Worm (Caenorhabditis elegans): ENCODE results near the gene lin-31.
A peak's percentile ranks its signal among the peaks of the same experiment; 100 is the strongest.

Gene lin-31

DNA sequence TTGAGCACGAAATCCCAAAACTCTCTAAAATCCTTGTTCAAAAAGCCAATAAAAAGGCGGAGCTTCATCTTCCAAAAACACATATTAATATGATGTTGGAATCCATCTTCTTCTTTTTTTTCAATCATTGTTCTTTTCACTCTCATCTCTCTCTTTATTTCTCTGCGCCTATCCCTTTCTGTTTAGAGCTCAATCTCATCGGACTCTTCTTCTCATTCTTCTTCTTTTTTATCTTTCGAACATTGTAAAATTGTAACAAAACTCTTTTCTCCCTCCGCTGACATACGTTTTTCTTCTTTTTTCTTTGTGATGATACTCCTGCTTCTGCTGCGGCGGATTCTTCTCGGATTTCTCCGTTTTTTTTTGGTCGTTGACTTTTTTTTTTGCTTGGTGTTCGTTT, 25.6 kb upstream of the lin-31 start:
- TF ChIP-seq nhr-90 (tag; optimal IDR thresholded peaks at IDR 0.05; ENCODE audit: poor library complexity), result no peak
- peak in 1 of 3 experiments; percentile 15 for TF ChIP-seq ceh-82 (tag; optimal IDR thresholded peaks at IDR 0.05)
- peak; percentile 42 for TF ChIP-seq mep-1 (tag; optimal IDR thresholded peaks at IDR 0.05)
- no peak for TF ChIP-seq C16A3.4 (tag; optimal IDR thresholded peaks at IDR 0.05)
- peak; percentile 32 for TF ChIP-seq dsc-1 (tag; optimal IDR thresholded peaks at IDR 0.05)
- peak; percentile 46 for TF ChIP-seq nhr-71 (tag; optimal IDR thresholded peaks at IDR 0.05)
- no peak for TF ChIP-seq nhr-20 (tag; optimal IDR thresholded peaks at IDR 0.05)
- peak; percentile 78 for TF ChIP-seq lin-14 (GFP tag; optimal IDR thresholded peaks at IDR 0.05)
- TF ChIP-seq Y116A8C.19 (tag; optimal IDR thresholded peaks at IDR 0.05; ENCODE audit: borderline replicate concordance), result no peak
- TF ChIP-seq pag-3 (tag; optimal IDR thresholded peaks at IDR 0.05; ENCODE audit: borderline replicate concordance, insufficient read depth), result peak; percentile 30
- no peak for TF ChIP-seq C34B4.2 (tag; optimal IDR thresholded peaks at IDR 0.05)
- TF ChIP-seq dpl-1 (GFP tag; optimal IDR thresholded peaks at IDR 0.05), result no peak
- peak; percentile 20 for TF ChIP-seq snu-23 (GFP tag; optimal IDR thresholded peaks at IDR 0.05)
- TF ChIP-seq zag-1 (tag; optimal IDR thresholded peaks at IDR 0.05), result no peak
- TF ChIP-seq rnt-1 (tag; optimal IDR thresholded peaks at IDR 0.05), result peak; percentile 34
- TF ChIP-seq blmp-1 (tag; optimal IDR thresholded peaks at IDR 0.05), result no peak
- TF ChIP-seq fkh-10 (GFP tag; optimal IDR thresholded peaks at IDR 0.05), result no peak
- TF ChIP-seq irx-1 (tag; optimal IDR thresholded peaks at IDR 0.05), result peak; percentile 41
- TF ChIP-seq grh-1 (GFP tag; IDR thresholded peaks at IDR 0.05), result no peak
- no peak for TF ChIP-seq snpc-4 (tag; optimal IDR thresholded peaks at IDR 0.05)
- no peak for TF ChIP-seq tbx-2 (tag; optimal IDR thresholded peaks at IDR 0.05)
- peak; percentile 2 for TF ChIP-seq ztf-4 (tag; optimal IDR thresholded peaks at IDR 0.05)
- TF ChIP-seq lsy-2 (tag; optimal IDR thresholded peaks at IDR 0.05), result peak; percentile 37 to 43
- no peak for TF ChIP-seq ceh-8 (GFP tag; optimal IDR thresholded peaks at IDR 0.05)
- TF ChIP-seq unc-86 (tag; optimal IDR thresholded peaks at IDR 0.05), result no peak
- TF ChIP-seq xbp-1 (tag; optimal IDR thresholded peaks at IDR 0.05), result no peak
- TF ChIP-seq isw-1 (GFP tag; IDR thresholded peaks at IDR 0.05), result no peak

DNA sequence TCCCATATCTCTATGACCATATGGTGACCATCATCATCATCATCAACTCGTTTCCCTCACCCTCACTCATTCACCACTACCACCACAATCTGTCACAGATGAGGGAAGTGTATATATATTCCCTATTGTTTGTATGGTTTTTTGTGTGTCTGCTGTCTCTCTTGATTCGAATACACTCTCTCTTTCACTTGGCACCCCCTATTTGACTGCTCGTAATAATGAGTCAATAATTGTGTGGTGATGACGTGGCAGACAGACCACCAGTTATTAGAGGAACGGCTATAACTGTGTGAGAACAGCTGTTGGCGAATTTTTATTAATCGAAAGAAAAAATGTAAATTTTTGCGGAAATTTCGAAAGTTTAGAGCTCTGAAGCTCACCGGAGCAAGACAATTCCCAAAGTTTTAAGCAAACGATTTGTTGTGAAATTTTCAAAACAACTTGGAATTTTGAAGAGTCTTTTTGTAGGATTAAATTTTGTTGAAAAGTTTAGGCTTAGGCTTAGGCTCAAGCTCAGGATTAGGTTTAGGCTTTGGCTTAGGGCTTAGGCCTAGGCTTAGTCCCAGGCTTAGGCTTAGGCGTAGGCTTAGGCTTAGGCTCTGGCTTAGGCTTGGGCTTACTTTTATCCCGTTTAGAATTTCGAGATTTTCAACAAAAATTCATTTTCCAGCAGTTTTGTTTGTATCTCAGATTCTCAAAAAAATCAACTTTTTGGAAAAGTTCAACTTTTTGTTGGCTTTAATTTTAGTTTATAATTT, 24.7 kb upstream of the lin-31 start:
- TF ChIP-seq snu-23 (GFP tag; optimal IDR thresholded peaks at IDR 0.05) (no peak), lin-14 (GFP tag; optimal IDR thresholded peaks at IDR 0.05) (no peak), nhr-85 (tag) (peak; percentile 1)

DNA sequence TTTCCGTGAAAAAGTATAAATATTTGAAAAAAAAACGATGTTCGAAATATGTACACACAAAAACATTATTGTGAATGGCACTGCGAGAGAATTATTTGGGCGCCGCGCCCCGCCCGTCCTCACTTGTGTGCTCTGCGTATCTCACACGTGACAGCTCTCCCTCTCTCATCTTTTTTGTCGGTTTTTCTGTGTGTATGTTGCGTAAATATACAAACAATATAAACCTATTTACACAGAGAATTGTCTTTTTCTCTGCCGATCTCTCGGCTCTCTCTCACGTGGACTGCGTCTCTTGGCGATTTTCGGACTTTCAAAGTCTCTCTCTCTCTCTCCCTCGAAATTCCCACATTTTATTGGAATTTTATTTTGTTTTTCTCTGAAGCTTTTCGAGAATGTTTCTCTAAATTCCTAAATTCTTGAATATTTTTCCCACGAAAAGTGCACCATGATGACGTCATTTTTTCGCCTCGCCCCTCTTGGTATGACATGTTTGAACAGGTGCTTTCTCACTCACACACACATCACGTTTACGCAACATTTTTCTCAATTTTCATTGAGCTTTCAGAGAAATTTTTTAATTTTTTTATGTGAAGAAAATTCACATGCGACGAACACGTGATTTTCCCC, 23.6 kb upstream of the lin-31 start:
- TF ChIP-seq sup-37 (GFP tag; optimal IDR thresholded peaks at IDR 0.05) (peak; percentile 60), mef-2 (tag; optimal IDR thresholded peaks at IDR 0.05) (no peak), lin-35 (GFP tag; optimal IDR thresholded peaks at IDR 0.05) (peak; percentile 49 to 59), nhr-71 (tag; optimal IDR thresholded peaks at IDR 0.05) (peak; percentile 89), C34B4.2 (tag; optimal IDR thresholded peaks at IDR 0.05) (no peak), pax-3 (tag; optimal IDR thresholded peaks at IDR 0.05) (peak; percentile 45), zag-1 (tag; optimal IDR thresholded peaks at IDR 0.05) (no peak), lin-13 (GFP tag; optimal IDR thresholded peaks at IDR 0.05) (peak; percentile 56), lin-39 (tag; optimal IDR thresholded peaks at IDR 0.05) (no peak), nhr-90 (tag; optimal IDR thresholded peaks at IDR 0.05; ENCODE audit: poor library complexity) (peak; percentile 59), irx-1 (tag; optimal IDR thresholded peaks at IDR 0.05) (peak; percentile 77), pag-3 (tag; optimal IDR thresholded peaks at IDR 0.05; ENCODE audit: borderline replicate concordance, insufficient read depth) (no peak), efl-1 (optimal IDR thresholded peaks at IDR 0.05) (peak; percentile 56 to 63), efl-1 (GFP tag; optimal IDR thresholded peaks at IDR 0.05 in 1 of 2) (peak; percentile 1 to 92), xbp-1 (tag; optimal IDR thresholded peaks at IDR 0.05) (peak; percentile 48), nhr-11 (tag; optimal IDR thresholded peaks at IDR 0.05) (no peak), elt-3 (tag; optimal IDR thresholded peaks at IDR 0.05) (no peak), Y116A8C.19 (tag; optimal IDR thresholded peaks at IDR 0.05; ENCODE audit: borderline replicate concordance) (no peak), ceh-8 (GFP tag; optimal IDR thresholded peaks at IDR 0.05) (peak; percentile 28), C04F5.9 (tag; optimal IDR thresholded peaks at IDR 0.05) (no peak), nhr-12 (tag; optimal IDR thresholded peaks at IDR 0.05) (no peak), nhr-237 (tag; optimal IDR thresholded peaks at IDR 0.05) (no peak), lin-15B (tag; optimal IDR thresholded peaks at IDR 0.05) (no peak), tbx-2 (tag; optimal IDR thresholded peaks at IDR 0.05) (peak; percentile 82), fos-1 (tag; optimal IDR thresholded peaks at IDR 0.05) (peak; percentile 17), skn-1 (tag; optimal IDR thresholded peaks at IDR 0.05) (peak; percentile 69), dpl-1 (GFP tag; optimal IDR thresholded peaks at IDR 0.05) (peak; percentile 11 to 56 (median 52)), hpl-2 (GFP tag; optimal IDR thresholded peaks at IDR 0.05) (no peak), nhr-84 (tag; optimal IDR thresholded peaks at IDR 0.05) (no peak)

Data from whole organism, L1 larva.